Worm (Caenorhabditis elegans): ENCODE data around the gene bcs-1.

The bcs-1 gene

DNA sequence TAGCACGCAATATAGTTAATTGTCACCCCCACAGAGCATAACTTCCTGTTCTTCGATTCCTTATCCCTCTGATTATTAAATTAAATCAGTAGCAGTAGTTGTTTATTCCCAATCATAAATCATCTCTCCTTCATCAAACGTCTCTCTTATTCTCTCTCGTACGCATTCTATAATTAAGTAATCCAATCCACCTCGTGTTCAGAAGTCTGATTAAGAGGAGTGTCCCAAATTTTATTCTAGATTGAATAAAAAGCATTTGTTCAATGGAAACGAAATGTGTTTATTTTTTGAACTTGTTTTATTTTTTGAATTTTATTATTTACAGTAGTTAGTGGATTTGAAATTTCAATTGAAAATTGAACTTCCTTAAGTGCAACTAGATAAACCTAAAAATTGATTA is 40.4 kb downstream of the bcs-1 start:
- no peak for TF ChIP-seq W03F9.2 (tag; optimal IDR thresholded peaks at IDR 0.05)

DNA sequence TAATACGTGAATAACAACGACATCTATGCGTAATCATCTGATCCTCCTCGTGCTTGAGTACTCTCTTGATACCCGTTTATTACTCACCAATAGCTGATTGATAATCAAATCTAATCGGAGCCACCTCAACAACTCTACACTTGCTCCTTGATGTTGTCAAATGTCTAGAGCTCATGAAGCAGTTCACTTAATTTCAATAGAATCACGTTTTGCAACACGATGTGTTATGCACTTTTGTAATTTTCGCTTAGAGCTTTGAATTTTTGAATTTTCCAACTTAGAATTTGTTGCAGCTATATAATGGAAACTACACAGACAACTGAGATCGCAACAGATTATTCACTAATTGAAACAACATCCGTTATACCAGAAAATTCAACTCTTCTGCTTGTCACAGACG is 41.6 kb downstream of the bcs-1 start, which contains the start of gene T22C8.1:
Gene T22C8.1, plus strand, starts transcription at position 301 of the 400 bp plus-strand sequence.
- TF ChIP-seq him-1 (tag; optimal IDR thresholded peaks at IDR 0.05): no peak
- TF ChIP-seq dao-5 (tag; optimal IDR thresholded peaks at IDR 0.05): no peak
- TF ChIP-seq W03F9.2 (tag; optimal IDR thresholded peaks at IDR 0.05): no peak

DNA sequence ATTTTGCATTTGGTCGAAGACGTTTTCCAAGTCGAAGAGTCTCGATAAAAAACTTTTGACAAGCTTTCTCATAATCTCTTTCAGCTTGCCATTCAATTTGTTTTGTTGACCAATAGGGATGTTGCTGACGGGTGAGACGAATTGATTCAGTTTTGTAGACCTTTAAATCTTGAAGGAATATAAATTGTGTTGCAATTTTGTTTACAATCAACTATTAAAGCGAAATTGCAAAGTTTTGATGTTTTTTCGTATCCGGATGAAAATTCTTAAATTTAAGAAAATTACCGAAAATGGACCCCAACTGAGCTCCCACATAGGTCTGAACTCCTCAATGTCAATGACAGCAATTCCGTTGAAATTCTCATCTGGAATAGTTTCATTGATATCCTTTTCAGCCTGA is 45.3 kb downstream of the bcs-1 start:
- TF ChIP-seq him-1 (tag; optimal IDR thresholded peaks at IDR 0.05): no peak
- TF ChIP-seq W03F9.2 (tag; optimal IDR thresholded peaks at IDR 0.05): no peak
- TF ChIP-seq dao-5 (tag; optimal IDR thresholded peaks at IDR 0.05): no peak

DNA sequence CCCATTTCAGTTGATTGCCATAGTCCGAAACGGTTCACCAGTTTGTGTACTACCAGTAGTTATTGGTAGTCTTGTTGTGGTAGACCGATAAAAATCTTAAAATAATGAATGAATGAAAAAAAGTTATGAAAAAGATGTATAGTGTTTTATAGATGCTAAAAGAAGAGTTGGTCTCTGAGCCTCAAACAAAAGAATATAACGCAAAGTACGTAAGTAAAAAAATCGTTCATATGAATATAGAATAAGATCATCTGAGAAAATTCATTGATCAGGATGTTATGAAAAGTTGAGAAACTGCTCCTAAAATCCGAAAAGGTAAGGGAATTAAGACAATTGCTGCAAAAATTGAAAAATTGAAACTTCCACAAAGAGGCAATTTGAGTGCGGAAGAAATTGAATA is 46.6 kb downstream of the bcs-1 start, which contains the start of gene chhy-1:
Gene chhy-1, minus strand, starts transcription at position 101 of the 400 bp plus-strand sequence.
- TF ChIP-seq him-1 (tag; optimal IDR thresholded peaks at IDR 0.05): no peak
- TF ChIP-seq dao-5 (tag; optimal IDR thresholded peaks at IDR 0.05): no peak
- TF ChIP-seq W03F9.2 (tag; optimal IDR thresholded peaks at IDR 0.05): no peak

DNA sequence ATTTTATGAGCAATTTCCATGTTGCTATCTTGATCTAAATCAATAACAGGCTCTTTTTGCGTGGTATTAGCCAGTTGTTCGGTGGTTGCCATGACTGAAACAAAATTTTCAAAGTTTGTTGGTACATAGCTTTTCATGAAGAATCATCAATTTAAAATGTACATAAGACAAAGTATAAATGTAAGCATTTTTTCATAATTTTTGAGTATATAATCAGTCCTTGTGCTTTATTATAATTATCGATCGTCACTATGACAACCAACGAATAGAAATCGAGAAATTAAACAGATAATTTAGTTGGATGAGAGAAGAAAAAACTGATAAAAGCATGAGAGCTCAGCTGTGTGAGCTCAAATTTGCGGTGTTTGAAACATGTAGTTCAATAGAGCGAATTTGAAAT is 51.0 kb downstream of the bcs-1 start, which contains the start of gene T22C8.3:
Gene T22C8.3, minus strand, starts transcription at position 101 of the 400 bp plus-strand sequence.
- no peak for TF ChIP-seq dao-5 (tag; optimal IDR thresholded peaks at IDR 0.05)
- no peak for TF ChIP-seq W03F9.2 (tag; optimal IDR thresholded peaks at IDR 0.05)
- no peak for TF ChIP-seq him-1 (tag; optimal IDR thresholded peaks at IDR 0.05)
